Worm (Caenorhabditis elegans) whole organism, mixed stage, embryonic: ENCODE measurements around the gene pef-1.

Experiments used
- bed-3 ChIP-seq: fragments of 200-800 bp; sonication (Bioruptor generic); optimal IDR thresholded peaks from 3 replicates; lab custom pipeline; 2018; ENCODE audit warnings: mild to moderate bottlenecking, missing genetic modification characterization, moderate library complexity, missing compliant biosample characterization
- ceh-43 ChIP-seq: fragments of 200-800 bp; sonication (Bioruptor generic); optimal IDR thresholded peaks from 2 replicates; lab custom pipeline; 2018; ENCODE audit warnings: mild to moderate bottlenecking, missing genetic modification characterization, moderate library complexity, missing compliant biosample characterization
- mep-1 ChIP-seq: fragments of 150-350 bp; optimal IDR thresholded peaks from 2 replicates; lab custom pipeline; 2017; ENCODE audit warnings: missing biosample characterization, missing genetic modification reagents, missing genetic modification characterization, inconsistent platforms
- nhr-12 ChIP-seq: fragments of 150-350 bp; optimal IDR thresholded peaks from 2 replicates; lab custom pipeline; 2014; ENCODE audit warnings: missing biosample characterization, missing genetic modification characterization
- nhr-28 ChIP-seq: fragments of 150-350 bp; optimal IDR thresholded peaks from 2 replicates; lab custom pipeline; 2014; ENCODE audit warnings: missing biosample characterization, missing genetic modification characterization
- snpc-4 ChIP-seq: fragments of 150-350 bp; optimal IDR thresholded peaks from 2 replicates; lab custom pipeline; 2014; ENCODE audit warnings: missing biosample characterization, missing genetic modification characterization
- unc-39 ChIP-seq: fragments of 150-350 bp; optimal IDR thresholded peaks from 2 replicates; lab custom pipeline; 2014; ENCODE audit warnings: missing biosample characterization, missing genetic modification characterization

ce11 chrIII:901148-901547 is 25.0 kb downstream of the pef-1 start, which contains the start of gene sucl-2:
- TF ChIP-seq bed-3 (GFP tag; lab: Kevin White, UChicago) (no peak), snpc-4 (no peak), nhr-28 (tag; lab: Kevin White, UChicago) (no peak), mep-1 (tag; lab: Kevin White, UChicago) (no peak), nhr-12 (tag; lab: Kevin White, UChicago) (no peak), ceh-43 (no peak), unc-39 (no peak)
